Fruit fly (Drosophila melanogaster) whole organism, embryonic: ENCODE measurements around the gene Cip4.
A peak's percentile ranks its signal among the peaks of the same experiment; 100 is the strongest.

Source experiments
- Adf1 ChIP-seq: fragments of 200-800 bp; sonication (Bioruptor generic); IDR thresholded peaks from 2 replicates; pipeline ENCODE4 v1.3.6; 2022; ENCODE audit warnings: missing biosample characterization, missing genetic modification characterization
- Awh ChIP-seq: fragments of 200-800 bp; sonication (Bioruptor generic); IDR thresholded peaks from 2 replicates; pipeline ENCODE4, ENCODE4 v1.3.6; 2022; ENCODE audit warnings: missing biosample characterization, missing genetic modification characterization
- CG11695 ChIP-seq: fragments of 200-800 bp; sonication (Bioruptor generic); IDR thresholded peaks from 3 replicates; pipeline ENCODE4 v1.3.6; 2022; ENCODE audit warnings: missing biosample characterization, missing genetic modification characterization
- CG12769 ChIP-seq: fragments of 200-800 bp; sonication (Bioruptor generic); optimal IDR thresholded peaks from 2 replicates; lab custom pipeline; 2019; ENCODE audit warnings: missing biosample characterization, mild to moderate bottlenecking, missing genetic modification characterization, moderate library complexity
- CG13287 ChIP-seq: fragments of 200-800 bp; sonication (Bioruptor generic); IDR thresholded peaks from 2 replicates; pipeline ENCODE4 v1.3.6; 2022; ENCODE audit warnings: missing biosample characterization, missing genetic modification characterization; ENCODE audit not compliant: partially characterized antibody
- CG13296 ChIP-seq: fragments of 200-800 bp; sonication (Bioruptor generic); optimal IDR thresholded peaks from 3 replicates; lab custom pipeline; 2018; ENCODE audit warnings: missing biosample characterization, mild to moderate bottlenecking, missing genetic modification characterization
- CG13894 ChIP-seq: fragments of 200-800 bp; sonication (Bioruptor generic); optimal IDR thresholded peaks from 3 replicates; lab custom pipeline; 2018; ENCODE audit warnings: missing biosample characterization, mild to moderate bottlenecking, missing genetic modification characterization, moderate library complexity
- CG14014 ChIP-seq: fragments of 200-800 bp; sonication (Bioruptor generic); IDR thresholded peaks from 2 replicates; pipeline ENCODE4 v1.3.6; 2022; ENCODE audit warnings: missing biosample characterization, missing genetic modification characterization
- CG1529 ChIP-seq: fragments of 200-800 bp; sonication (Bioruptor generic); optimal IDR thresholded peaks from 3 replicates; lab custom pipeline; 2018; ENCODE audit warnings: missing biosample characterization, missing genetic modification characterization
- CG15601 ChIP-seq: fragments of 200-800 bp; sonication (Bioruptor generic); optimal IDR thresholded peaks from 3 replicates; lab custom pipeline; 2019; ENCODE audit warnings: missing biosample characterization, mild to moderate bottlenecking, missing genetic modification characterization, moderate library complexity
- CG17829 ChIP-seq: fragments of 200-800 bp; optimal IDR thresholded peaks from 2 replicates; lab custom pipeline; 2019; ENCODE audit warnings: missing biosample characterization, mild to moderate bottlenecking, missing genetic modification characterization, moderate library complexity
- CG1792 ChIP-seq: fragments of 200-800 bp; sonication (Bioruptor generic); optimal IDR thresholded peaks from 2 replicates; lab custom pipeline; 2016; ENCODE audit warnings: missing biosample characterization, missing genetic modification characterization
- CG18476 ChIP-seq: fragments of 200-800 bp; sonication (Bioruptor generic); optimal IDR thresholded peaks from 2 replicates; lab custom pipeline; 2016; ENCODE audit warnings: missing biosample characterization, mild to moderate bottlenecking, missing genetic modification characterization
- CG2199 ChIP-seq: fragments of 200-800 bp; sonication (Bioruptor generic); IDR thresholded peaks from 3 replicates; pipeline ENCODE4 v1.3.6; 2022; ENCODE audit warnings: missing biosample characterization, missing genetic modification characterization
- CG2712 ChIP-seq: fragments of 200-800 bp; optimal IDR thresholded peaks from 3 replicates; lab custom pipeline; 2019; ENCODE audit warnings: missing biosample characterization, mild to moderate bottlenecking, missing genetic modification characterization, moderate library complexity
- CG32767 ChIP-seq: fragments of 200-800 bp; sonication (Bioruptor generic); IDR thresholded peaks from 2 replicates; pipeline ENCODE4 v1.3.6; 2022; ENCODE audit warnings: missing biosample characterization, missing genetic modification characterization
- CG34422 ChIP-seq: fragments of 200-800 bp; sonication (Bioruptor generic); IDR thresholded peaks from 3 replicates; pipeline ENCODE4 v1.3.6; 2022; ENCODE audit warnings: missing biosample characterization, missing genetic modification characterization
- CG3726 ChIP-seq: fragments of 200-800 bp; sonication (Bioruptor generic); IDR thresholded peaks from 3 replicates; pipeline ENCODE4, ENCODE4 v1.3.6; 2022; ENCODE audit warnings: missing biosample characterization, missing genetic modification characterization
- CG4707 ChIP-seq: fragments of 200-800 bp; sonication (Bioruptor generic); optimal IDR thresholded peaks from 2 replicates; lab custom pipeline; 2018; ENCODE audit warnings: missing biosample characterization, mild to moderate bottlenecking, missing genetic modification characterization, moderate library complexity
- CG8290 ChIP-seq, 3 experiments: fragments of 200-800 bp; sonication (Bioruptor generic); optimal IDR thresholded peaks; 2 replicates each; lab custom pipeline; 2016 to 2019; ENCODE audit warnings: missing biosample characterization in 3 of 3, missing genetic modification characterization in 3 of 3, mild to moderate bottlenecking in 2 of 3, moderate library complexity in 1 of 3
- CG8388 ChIP-seq: fragments of 200-800 bp; sonication (Bioruptor generic); optimal IDR thresholded peaks from 2 replicates; lab custom pipeline; 2019; ENCODE audit warnings: missing biosample characterization, mild to moderate bottlenecking, missing genetic modification characterization, moderate library complexity
- Deaf1 ChIP-seq: fragments of 200-800 bp; optimal IDR thresholded peaks from 3 replicates; lab custom pipeline; 2019; ENCODE audit warnings: missing biosample characterization, mild to moderate bottlenecking, missing genetic modification characterization, moderate library complexity
- HLHmδ ChIP-seq: fragments of 200-800 bp; sonication (Bioruptor generic); optimal IDR thresholded peaks from 2 replicates; lab custom pipeline; 2018; ENCODE audit warnings: missing biosample characterization, mild to moderate bottlenecking, missing genetic modification characterization, moderate library complexity
- Hr78 ChIP-seq, 2 experiments: fragments of 200-800 bp in 1 of 2; fragments of >200 bp in 1 of 2; sonication (Bioruptor generic) in 1 of 2; optimal IDR thresholded peaks; 2 replicates each; lab custom pipeline; 2017 to 2019; ENCODE audit warnings: missing biosample characterization in 2 of 2, missing genetic modification characterization in 2 of 2, mild to moderate bottlenecking in 1 of 2, moderate library complexity in 1 of 2
- Nf-YC ChIP-seq: fragments of 200-800 bp; optimal IDR thresholded peaks from 3 replicates; lab custom pipeline; 2019; ENCODE audit warnings: missing biosample characterization, mild to moderate bottlenecking, missing genetic modification characterization, moderate library complexity
- Opbp ChIP-seq: fragments of 200-800 bp; sonication (Bioruptor generic); IDR thresholded peaks from 3 replicates; pipeline ENCODE4 v1.3.6; 2022; ENCODE audit warnings: missing biosample characterization, missing genetic modification characterization; ENCODE audit not compliant: partially characterized antibody
- Sry-δ ChIP-seq: fragments of 200-800 bp; sonication (Bioruptor generic); optimal IDR thresholded peaks from 2 replicates; lab custom pipeline; 2016; ENCODE audit warnings: missing biosample characterization, missing genetic modification characterization
- abd-A ChIP-seq: fragments of 200-800 bp; sonication (Bioruptor generic); optimal IDR thresholded peaks from 3 replicates; lab custom pipeline; 2019; ENCODE audit warnings: missing biosample characterization, mild to moderate bottlenecking, missing genetic modification characterization, moderate library complexity
- bowl ChIP-seq: fragments of 200-800 bp; sonication (Bioruptor generic); IDR thresholded peaks from 2 replicates; pipeline ENCODE4 v1.3.6; 2022; ENCODE audit warnings: missing biosample characterization, missing genetic modification characterization
- cg ChIP-seq: fragments of 200-800 bp; sonication (Bioruptor generic); optimal IDR thresholded peaks from 3 replicates; lab custom pipeline; 2019; ENCODE audit warnings: missing biosample characterization, mild to moderate bottlenecking, missing genetic modification characterization, moderate library complexity
- dpn ChIP-seq, 2 experiments: fragments of 200-800 bp; sonication (Bioruptor generic); optimal IDR thresholded peaks; 3 replicates each; lab custom pipeline; 2016; ENCODE audit warnings: missing biosample characterization in 2 of 2, missing genetic modification characterization in 2 of 2
- fd64A ChIP-seq: fragments of 200-800 bp; sonication (Bioruptor generic); optimal IDR thresholded peaks from 3 replicates; lab custom pipeline; 2018; ENCODE audit warnings: missing biosample characterization, mild to moderate bottlenecking, missing genetic modification characterization
- grn ChIP-seq: fragments of 200-800 bp; sonication (Bioruptor generic); optimal IDR thresholded peaks from 3 replicates; lab custom pipeline; 2017; ENCODE audit warnings: missing biosample characterization, missing genetic modification characterization
- h ChIP-seq: fragments of >200 bp; optimal IDR thresholded peaks from 2 replicates; lab custom pipeline; 2017
- jumu ChIP-seq: fragments of 200-800 bp; sonication (Bioruptor generic); optimal IDR thresholded peaks from 3 replicates; lab custom pipeline; 2016; ENCODE audit warnings: missing biosample characterization, missing genetic modification characterization
- ken ChIP-seq: fragments of 200-800 bp; sonication (Bioruptor generic); IDR thresholded peaks from 3 replicates; pipeline ENCODE4 v1.3.6; 2022; ENCODE audit warnings: missing biosample characterization, missing genetic modification characterization
- kni ChIP-seq: fragments of 200-800 bp; sonication (Bioruptor generic); optimal IDR thresholded peaks from 3 replicates; lab custom pipeline; 2017; ENCODE audit warnings: mild to moderate bottlenecking, missing biosample characterization, missing genetic modification reagents, missing genetic modification characterization
- mld ChIP-seq: fragments of 200-800 bp; sonication (Bioruptor generic); IDR thresholded peaks from 3 replicates; pipeline ENCODE4 v1.3.6; 2022; ENCODE audit warnings: missing biosample characterization, missing genetic modification characterization; ENCODE audit not compliant: partially characterized antibody
- nmo ChIP-seq: fragments of 200-800 bp; sonication (Bioruptor generic); optimal IDR thresholded peaks from 2 replicates; lab custom pipeline; 2018; ENCODE audit warnings: missing biosample characterization, mild to moderate bottlenecking, missing genetic modification characterization, moderate library complexity
- nom ChIP-seq: fragments of 200-800 bp; sonication (Bioruptor generic); optimal IDR thresholded peaks from 2 replicates; lab custom pipeline; 2017; ENCODE audit warnings: missing biosample characterization, missing genetic modification characterization, mild to moderate bottlenecking, moderate library complexity, missing genetic modification reagents
- oc ChIP-seq: fragments of 200-800 bp; sonication (Bioruptor generic); optimal IDR thresholded peaks from 2 replicates; lab custom pipeline; 2018; ENCODE audit warnings: missing biosample characterization, mild to moderate bottlenecking, missing genetic modification characterization, moderate library complexity
- peb ChIP-seq: fragments of 200-800 bp; sonication (Bioruptor generic); IDR thresholded peaks from 2 replicates; pipeline ENCODE4 v1.3.6; 2022; ENCODE audit warnings: missing biosample characterization, missing genetic modification characterization
- sna ChIP-seq: fragments of 200-800 bp; sonication (Bioruptor generic); IDR thresholded peaks from 2 replicates; pipeline ENCODE4 v1.3.6; 2022; ENCODE audit warnings: missing biosample characterization, missing genetic modification characterization; ENCODE audit not compliant: partially characterized antibody
- sr ChIP-seq: fragments of 200-800 bp; sonication (Bioruptor generic); IDR thresholded peaks from 3 replicates; pipeline ENCODE4 v1.3.6; 2022; ENCODE audit warnings: missing biosample characterization, missing genetic modification characterization
- tap ChIP-seq: fragments of 200-800 bp; optimal IDR thresholded peaks from 3 replicates; lab custom pipeline; 2019; ENCODE audit warnings: missing biosample characterization, mild to moderate bottlenecking, missing genetic modification characterization, moderate library complexity
- vvl ChIP-seq: fragments of 200-800 bp; sonication (Bioruptor generic); IDR thresholded peaks from 2 replicates; pipeline ENCODE4 v1.3.6; 2022; ENCODE audit warnings: missing biosample characterization, missing genetic modification characterization
- z ChIP-seq: fragments of 200-800 bp; sonication (Bioruptor generic); IDR thresholded peaks from 3 replicates; pipeline ENCODE4 v1.3.6; 2022; ENCODE audit warnings: missing biosample characterization, missing genetic modification characterization

The Cip4 gene

dm6 chr3L:4382581-4382980, 18.7 kb upstream of the Cip4 start:
- TF ChIP-seq kni (GFP tag; lab: Kevin White, UChicago) = peak; percentile 6
- no peak for TF ChIP-seq h (lab: Kevin White, UChicago)
- TF ChIP-seq vvl = peak; percentile 62
- 0 out of 3 replicates have a peak, but pooled peaks have one; percentile 22 for TF ChIP-seq CG2199 (GFP tag; lab: Robert Waterston, UW)
- TF ChIP-seq grn (GFP tag; lab: Kevin White, UChicago) = peak; percentile 40
- peak; percentile 75 for TF ChIP-seq oc
- no peak for TF ChIP-seq CG34422 (GFP tag; lab: Robert Waterston, UW)
- no peak for TF ChIP-seq dpn (GFP tag; optimal IDR thresholded peaks at IDR 0.05; lab: Kevin White, UChicago)
- peak; percentile 34; the same call in 1 of the 2 replicates for TF ChIP-seq sna
- TF ChIP-seq Awh (GFP tag; lab: Robert Waterston, UW) = peak; percentile 94
- TF ChIP-seq sr (GFP tag; lab: Robert Waterston, UW) = peak; percentile 96
- TF ChIP-seq CG4707 (GFP tag; lab: Kevin White, UChicago) = no peak
- peak; percentile 87 for TF ChIP-seq abd-A (tag; lab: Kevin White, UChicago)
- TF ChIP-seq, all 482 proteins: peak for 9

dm6 chr3L:4381529-4381928, 17.6 kb upstream of the Cip4 start, which contains the start of gene CG32240:
CG32240 (minus strand) TSS chr3L:4381629.
- TF ChIP-seq CG3726 (GFP tag; lab: Robert Waterston, UW) = no peak
- no peak for TF ChIP-seq ken (GFP tag; lab: Robert Waterston, UW)
- TF ChIP-seq CG32767 (GFP tag; lab: Robert Waterston, UW) = no peak
- no peak for TF ChIP-seq CG13296 (GFP tag; lab: Kevin White, UChicago)
- no peak for TF ChIP-seq Sry-δ
- no peak for TF ChIP-seq mld (GFP tag; lab: Robert Waterston, UW)
- TF ChIP-seq jumu (GFP tag; lab: Kevin White, UChicago) = no peak
- no peak for TF ChIP-seq cg (GFP tag; lab: Kevin White, UChicago)
- TF ChIP-seq CG18476 (GFP tag; lab: Kevin White, UChicago) = no peak
- TF ChIP-seq HLHmδ = no peak
- no peak for TF ChIP-seq CG8388 (GFP tag; lab: Kevin White, UChicago)
- TF ChIP-seq nom (GFP tag; lab: Kevin White, UChicago) = no peak
- TF ChIP-seq z (GFP tag; lab: Robert Waterston, UW) = no peak

- TF ChIP-seq Nf-YC (peak; percentile 25), Deaf1 (peak; percentile 64), CG14014 (GFP tag; lab: Robert Waterston, UW) (peak; percentile 16; the same call in 1 of the 2 replicates), CG1529 (peak; percentile 9), Opbp (GFP tag; lab: Robert Waterston, UW) (peak; percentile 43; the same call in 1 of the 3 replicates), CG11695 (0 out of 3 replicates have a peak, but pooled peaks have one; percentile 24), CG13287 (peak; percentile 31; the same call in 1 of the 2 replicates), CG8290 (GFP tag; optimal IDR thresholded peaks at IDR 0.05; lab: Kevin White, UChicago) (no peak), CG8290 (tag; optimal IDR thresholded peaks at IDR 0.05; lab: Kevin White, UChicago) (peak in 1 of 2 experiments; percentile 22), peb (GFP tag; lab: Robert Waterston, UW) (no peak), CG2712 (tag; lab: Kevin White, UChicago) (no peak), CG1792 (no peak), CG17829 (tag; lab: Kevin White, UChicago) (peak; percentile 5), tap (tag; lab: Kevin White, UChicago) (peak; percentile 41), CG13894 (tag; lab: Kevin White, UChicago) (no peak), Hr78 (GFP tag; optimal IDR thresholded peaks at IDR 0.05; lab: Kevin White, UChicago) (no peak), HLHmδ (peak; percentile 24), CG15601 (tag; lab: Kevin White, UChicago) (peak; percentile 18), CG12769 (tag; lab: Kevin White, UChicago) (peak; percentile 53), Adf1 (GFP tag; lab: Robert Waterston, UW) (peak; percentile 52; the same call in 1 of the 2 replicates), bowl (no peak), CG8388 (GFP tag; lab: Kevin White, UChicago) (peak; percentile 50), fd64A (GFP tag; lab: Kevin White, UChicago) (peak; percentile 46), nmo (GFP tag; lab: Kevin White, UChicago) (no peak)
Observed at dm6 chr3L:4380231-4380645, 16.3 kb upstream of the Cip4 start, which contains the start of gene DopEcR. DopEcR (minus strand) TSS chr3L:4380387.
